Fruit fly (Drosophila melanogaster): Measurements from ENCODE around the gene Setd3.

The Setd3 gene

DNA sequence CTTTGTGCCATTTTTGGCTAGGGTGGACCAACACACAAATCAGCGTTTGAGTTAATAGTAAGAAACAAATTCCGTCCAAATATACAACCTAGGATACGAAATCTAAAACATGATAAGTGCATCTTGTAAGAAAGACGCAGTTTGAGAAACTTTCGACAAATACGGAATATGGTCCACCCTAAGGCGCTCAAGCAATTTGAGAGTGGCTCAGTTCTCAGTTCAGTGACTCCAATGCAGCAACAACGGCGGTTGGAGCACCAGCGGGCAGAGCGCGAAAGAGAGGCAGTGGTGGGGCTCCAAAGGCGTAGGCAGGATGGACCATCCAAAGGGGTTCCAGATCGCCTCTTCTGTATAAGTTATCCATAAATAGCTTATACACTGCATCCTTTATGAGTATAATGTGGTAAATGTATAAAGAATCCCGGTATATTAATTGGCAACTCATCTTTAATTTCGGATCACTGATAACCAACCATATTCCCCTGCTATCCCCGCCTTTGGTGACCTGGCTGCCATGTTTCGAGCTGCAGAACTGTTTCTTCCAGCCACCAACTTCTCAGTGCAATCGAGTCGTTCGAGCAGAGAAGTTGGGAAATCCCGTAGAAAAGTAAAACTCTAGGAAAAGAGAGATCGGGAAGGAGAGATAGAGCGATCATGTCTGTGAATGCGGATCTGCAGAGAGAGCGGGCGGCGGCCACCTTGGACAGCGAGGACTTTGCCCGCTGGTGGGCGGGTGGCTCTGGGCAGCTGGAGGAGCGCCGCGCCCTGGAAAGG is 1.0 kb upstream of the Setd3 start, which contains the start of gene CG4586 (continued):
- TF ChIP-seq caup (GFP tag; optimal IDR thresholded peaks at IDR 0.05; ENCODE audit: severe bottlenecking): peak; percentile 97
- TF ChIP-seq CG4404 (GFP tag; IDR thresholded peaks at IDR 0.05): peak; percentile 61
- peak; percentile 94 to 97 for TF ChIP-seq dpn (GFP tag; optimal IDR thresholded peaks at IDR 0.05)
- TF ChIP-seq Kr (GFP tag; optimal IDR thresholded peaks at IDR 0.05): no peak
- peak; percentile 97 for TF ChIP-seq CHES-1-like (GFP tag; optimal IDR thresholded peaks at IDR 0.05)
- peak; percentile 93 for TF ChIP-seq CG4424 (GFP tag; optimal IDR thresholded peaks at IDR 0.05)
- TF ChIP-seq Blimp-1 (GFP tag; optimal IDR thresholded peaks at IDR 0.05): peak; percentile 92
- TF ChIP-seq row (GFP tag; IDR thresholded peaks at IDR 0.05): peak; percentile 91
- no peak for TF ChIP-seq hb (GFP tag; IDR thresholded peaks at IDR 0.05; ENCODE audit: partially characterized antibody)
- TF ChIP-seq peb (GFP tag; IDR thresholded peaks at IDR 0.05): peak; percentile 77
- TF ChIP-seq MESR4 (GFP tag; optimal IDR thresholded peaks at IDR 0.05): peak; percentile 77
- peak; percentile 89 for TF ChIP-seq CG8944 (GFP tag; optimal IDR thresholded peaks at IDR 0.05)
- peak; percentile 90 for TF ChIP-seq Vsx1 (GFP tag; optimal IDR thresholded peaks at IDR 0.05)
- no peak for TF ChIP-seq Bgb (GFP tag; IDR thresholded peaks at IDR 0.05; ENCODE audit: partially characterized antibody)
- peak; percentile 72 for TF ChIP-seq CG10431 (GFP tag; optimal IDR thresholded peaks at IDR 0.05)
- peak; percentile 85 for TF ChIP-seq Hey (tag; optimal IDR thresholded peaks at IDR 0.05)
- TF ChIP-seq vnd (GFP tag; IDR thresholded peaks at IDR 0.05; ENCODE audit: partially characterized antibody): no peak
- TF ChIP-seq CG17385 (GFP tag; optimal IDR thresholded peaks at IDR 0.05): peak; percentile 94
- TF ChIP-seq tna (GFP tag; IDR thresholded peaks at IDR 0.05; ENCODE audit: partially characterized antibody): no peak
- peak; percentile 3 for TF ChIP-seq pros (GFP tag; optimal IDR thresholded peaks at IDR 0.05)
- no peak for TF ChIP-seq Tbp (GFP tag; optimal IDR thresholded peaks at IDR 0.05)
- TF ChIP-seq CG18619 (GFP tag; optimal IDR thresholded peaks at IDR 0.05): peak; percentile 93
- TF ChIP-seq CG18764 (GFP tag; optimal IDR thresholded peaks at IDR 0.05): peak; percentile 94
- TF ChIP-seq stwl (tag; optimal IDR thresholded peaks at IDR 0.05): no peak
- TF ChIP-seq CG4707 (GFP tag; optimal IDR thresholded peaks at IDR 0.05): peak; percentile 86
- peak; percentile 98 for TF ChIP-seq CG3281 (GFP tag; optimal IDR thresholded peaks at IDR 0.05)
- TF ChIP-seq CG9797 (GFP tag; optimal IDR thresholded peaks at IDR 0.05): peak; percentile 22
- peak; percentile 79 for TF ChIP-seq CG2116 (GFP tag; optimal IDR thresholded peaks at IDR 0.05)
- TF ChIP-seq CG8290 (GFP tag; optimal IDR thresholded peaks at IDR 0.05): peak; percentile 80
- TF ChIP-seq CG8290 (tag; optimal IDR thresholded peaks at IDR 0.05): peak; percentile 62 to 99
- TF ChIP-seq chn (GFP tag; optimal IDR thresholded peaks at IDR 0.05): peak; percentile 91
- peak; percentile 90 for TF ChIP-seq fd64A (GFP tag; optimal IDR thresholded peaks at IDR 0.05)
- peak; percentile 96 for TF ChIP-seq Asciz (GFP tag; optimal IDR thresholded peaks at IDR 0.05)
- peak; percentile 98 for TF ChIP-seq vvl (GFP tag; IDR thresholded peaks at IDR 0.05)
- TF ChIP-seq Hr3 (GFP tag; optimal IDR thresholded peaks at IDR 0.05): peak; percentile 75
- no peak for TF ChIP-seq h (optimal IDR thresholded peaks at IDR 0.05)
- peak; percentile 94 for TF ChIP-seq CG10209 (GFP tag; optimal IDR thresholded peaks at IDR 0.05)
- TF ChIP-seq CG8765 (GFP tag; IDR thresholded peaks at IDR 0.05): peak; percentile 75
- peak; percentile 93 for TF ChIP-seq oc (tag; optimal IDR thresholded peaks at IDR 0.05)
- TF ChIP-seq Dad (GFP tag; optimal IDR thresholded peaks at IDR 0.05): peak; percentile 91
- TF ChIP-seq CG12744 (GFP tag; optimal IDR thresholded peaks at IDR 0.05): peak; percentile 95
- TF ChIP-seq NC2α (GFP tag; optimal IDR thresholded peaks at IDR 0.05): peak; percentile 89
- TF ChIP-seq crp (GFP tag; optimal IDR thresholded peaks at IDR 0.05): peak in 1 of 2 experiments; percentile 38
- TF ChIP-seq danr (GFP tag; IDR thresholded peaks at IDR 0.05): peak; percentile 79
- TF ChIP-seq CG3163 (GFP tag; optimal IDR thresholded peaks at IDR 0.05): peak; percentile 84
- TF ChIP-seq sr (GFP tag; IDR thresholded peaks at IDR 0.05): peak; percentile 89
- no peak for TF ChIP-seq CG14860 (GFP tag; IDR thresholded peaks at IDR 0.05; ENCODE audit: partially characterized antibody)
- peak; percentile 34 for TF ChIP-seq CG30020 (tag; optimal IDR thresholded peaks at IDR 0.05)
- peak; percentile 89 for TF ChIP-seq sima (GFP tag; optimal IDR thresholded peaks at IDR 0.05)
